Fruit fly (Drosophila melanogaster): ENCODE data around the gene Ski6.

Gene Ski6

DNA sequence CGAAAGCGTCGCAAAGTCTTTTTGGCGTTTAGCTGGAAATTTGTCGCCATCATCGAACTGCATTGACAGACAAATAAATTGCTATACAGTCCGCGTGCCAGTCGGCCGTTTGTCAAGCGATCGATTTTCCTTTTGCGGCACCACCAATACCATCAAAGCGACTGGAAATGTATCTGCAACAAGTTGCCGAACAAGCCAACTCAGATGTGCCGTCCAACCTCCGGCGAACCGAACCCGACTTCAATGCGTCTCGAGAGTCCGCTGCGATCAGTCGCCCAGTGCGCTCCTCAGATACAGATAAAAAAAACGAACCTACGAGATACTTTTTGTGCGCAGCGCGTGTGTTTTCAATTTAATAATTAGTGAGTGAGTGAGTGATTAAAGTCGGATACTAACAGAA is 44.4 kb upstream of the Ski6 start (continued):
- TF ChIP-seq tup (GFP tag; optimal IDR thresholded peaks at IDR 0.05) (no peak), mirr (GFP tag; optimal IDR thresholded peaks at IDR 0.05) (no peak), Med (GFP tag) (peak; percentile 22), Stat92E (GFP tag; optimal IDR thresholded peaks at IDR 0.05) (no peak), sc (optimal IDR thresholded peaks at IDR 0.05) (no peak), sc (GFP tag; optimal IDR thresholded peaks at IDR 0.05) (no peak), PHDP (tag; optimal IDR thresholded peaks at IDR 0.05) (no peak), pho (GFP tag; optimal IDR thresholded peaks at IDR 0.05) (no peak), CG5180 (GFP tag; optimal IDR thresholded peaks at IDR 0.05) (peak; percentile 87), zf30C (GFP tag; optimal IDR thresholded peaks at IDR 0.05) (no peak), hbn (GFP tag; IDR thresholded peaks at IDR 0.05; ENCODE audit: partially characterized antibody) (no peak), CG10543 (GFP tag; optimal IDR thresholded peaks at IDR 0.05) (no peak), run (tag; optimal IDR thresholded peaks at IDR 0.05) (no peak), Ptx1 (GFP tag; IDR thresholded peaks at IDR 0.05) (no peak), CG15011 (GFP tag; optimal IDR thresholded peaks at IDR 0.05) (no peak), Myb (GFP tag; optimal IDR thresholded peaks at IDR 0.05) (no peak), Ravus (GFP tag; IDR thresholded peaks at IDR 0.05) (no peak), HHEX (GFP tag; optimal IDR thresholded peaks at IDR 0.05) (no peak), pros (GFP tag; optimal IDR thresholded peaks at IDR 0.05) (no peak), CG17361 (GFP tag; IDR thresholded peaks at IDR 0.05) (no peak), CG2202 (tag; optimal IDR thresholded peaks at IDR 0.05) (no peak), aop (GFP tag; IDR thresholded peaks at IDR 0.05) (no peak), sens (GFP tag) (peak; percentile 55)

DNA sequence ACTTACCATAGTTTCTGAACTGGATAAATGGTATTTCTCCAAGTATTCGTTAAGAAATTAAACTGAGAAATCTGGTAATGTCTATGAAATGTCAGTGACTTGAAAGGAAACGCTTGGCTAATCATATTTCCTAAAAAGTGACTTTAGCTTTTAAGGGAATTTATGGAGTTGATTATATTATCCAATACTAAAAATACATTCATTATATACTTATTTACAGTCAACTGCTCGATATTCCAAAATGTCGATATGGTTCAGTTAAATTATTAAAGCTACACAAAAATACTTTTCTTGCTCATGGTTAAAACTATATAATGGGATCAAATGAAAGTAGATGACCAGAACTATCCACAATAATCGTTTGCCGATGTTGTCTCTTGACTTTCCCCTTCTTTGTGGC is 43.5 kb upstream of the Ski6 start, which contains the start of gene CG31848:
Gene CG31848 (minus strand): TSS at position 101 of the 400 bp plus-strand sequence.
- TF ChIP-seq CG34422 (GFP tag; IDR thresholded peaks at IDR 0.05): no peak
- no peak for TF ChIP-seq Stat92E (GFP tag; optimal IDR thresholded peaks at IDR 0.05)
- no peak for TF ChIP-seq MBD-R2 (GFP tag; IDR thresholded peaks at IDR 0.05)
- no peak for TF ChIP-seq CG30020 (tag; optimal IDR thresholded peaks at IDR 0.05)
- no peak for TF ChIP-seq gsb (GFP tag; IDR thresholded peaks at IDR 0.05)
- no peak for TF ChIP-seq gcm (GFP tag; optimal IDR thresholded peaks at IDR 0.05)

DNA sequence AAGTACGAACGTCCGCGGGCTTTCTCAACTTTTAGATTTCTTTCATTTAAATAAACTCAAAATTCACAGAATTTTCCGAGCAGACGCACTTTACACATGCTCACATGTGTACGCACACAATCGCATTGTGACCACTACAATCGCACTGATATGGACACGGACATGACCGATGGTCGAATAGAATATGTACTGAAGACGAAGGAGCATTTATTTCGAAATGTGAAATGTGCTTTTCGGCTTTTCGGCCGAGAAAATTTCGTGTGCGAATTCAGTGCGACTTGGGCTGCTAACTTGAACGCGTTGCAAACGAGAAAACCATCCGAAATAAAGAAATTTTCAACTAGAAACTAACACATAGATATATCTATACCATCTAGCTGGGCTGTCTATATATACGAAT is 38.5 kb upstream of the Ski6 start, which contains the start of gene CG44085:
Gene CG44085 (plus strand): TSS at position 269 of the 400 bp plus-strand sequence.
- TF ChIP-seq Mad (GFP tag; optimal IDR thresholded peaks at IDR 0.05) (no peak), lab (GFP tag; optimal IDR thresholded peaks at IDR 0.05) (no peak), NfI (GFP tag; optimal IDR thresholded peaks at IDR 0.05) (no peak), cg (GFP tag; optimal IDR thresholded peaks at IDR 0.05) (peak; percentile 52), CG12769 (tag; optimal IDR thresholded peaks at IDR 0.05) (peak; percentile 32), lmd (GFP tag; IDR thresholded peaks at IDR 0.05) (no peak), gcm2 (GFP tag; optimal IDR thresholded peaks at IDR 0.05) (no peak), z (GFP tag; IDR thresholded peaks at IDR 0.05) (0 out of 3 replicates have a peak, but pooled peaks have one; percentile 40), Xbp1 (GFP tag; optimal IDR thresholded peaks at IDR 0.05) (no peak), CG15073 (GFP tag; optimal IDR thresholded peaks at IDR 0.05) (no peak), CG17361 (GFP tag; IDR thresholded peaks at IDR 0.05) (no peak), Med (GFP tag) (peak; percentile 53), chinmo (GFP tag; IDR thresholded peaks at IDR 0.05; ENCODE audit: partially characterized antibody) (0 out of 4 replicates have a peak, but pooled peaks have one; percentile 9), CG10543 (GFP tag; optimal IDR thresholded peaks at IDR 0.05) (peak; percentile 44), Deaf1 (tag; optimal IDR thresholded peaks at IDR 0.05) (peak; percentile 75), sd (tag; optimal IDR thresholded peaks at IDR 0.05) (peak; percentile 26)

Measured in whole organism, embryonic.